Fruit fly (Drosophila melanogaster) whole organism, embryonic: ENCODE data around the gene trx.

ENCODE experiments used
- Aef1 ChIP-seq: fragments of 200-800 bp; sonication (Bioruptor generic); IDR thresholded peaks from 3 replicates; pipeline ENCODE4 v1.3.6; 2022; ENCODE audit warnings: missing biosample characterization, missing genetic modification characterization
- Blimp-1 ChIP-seq: fragments of 200-800 bp; sonication (Bioruptor generic); optimal IDR thresholded peaks from 3 replicates; lab custom pipeline; 2018; ENCODE audit warnings: missing biosample characterization, missing genetic modification characterization, mild to moderate bottlenecking, moderate library complexity, missing genetic modification reagents
- BtbVII ChIP-seq: fragments of 200-800 bp; sonication (Bioruptor generic); optimal IDR thresholded peaks from 3 replicates; lab custom pipeline; 2017; ENCODE audit warnings: missing biosample characterization, mild to moderate bottlenecking, missing genetic modification characterization
- C15 ChIP-seq: fragments of 200-800 bp; sonication (Bioruptor generic); IDR thresholded peaks from 3 replicates; pipeline ENCODE4 v1.3.6; 2022; ENCODE audit warnings: missing biosample characterization, missing genetic modification characterization
- CG10267 ChIP-seq: fragments of 200-800 bp; sonication (Bioruptor generic); optimal IDR thresholded peaks from 2 replicates; lab custom pipeline; 2018; ENCODE audit warnings: missing biosample characterization, mild to moderate bottlenecking, missing genetic modification characterization, moderate library complexity
- CG10979 ChIP-seq: fragments of 200-800 bp; sonication (Bioruptor generic); optimal IDR thresholded peaks from 2 replicates; lab custom pipeline; 2018; ENCODE audit warnings: missing biosample characterization, mild to moderate bottlenecking, missing genetic modification characterization, moderate library complexity
- CG12659 ChIP-seq: fragments of 200-800 bp; sonication (Bioruptor generic); optimal IDR thresholded peaks from 3 replicates; lab custom pipeline; 2017; ENCODE audit warnings: mild to moderate bottlenecking, missing biosample characterization, missing genetic modification reagents, missing genetic modification characterization
- CG15269 ChIP-seq: fragments of 200-800 bp; sonication (Bioruptor generic); optimal IDR thresholded peaks from 2 replicates; lab custom pipeline; 2018; ENCODE audit warnings: missing biosample characterization, mild to moderate bottlenecking, missing genetic modification characterization, moderate library complexity
- CG16863 ChIP-seq: fragments of 200-800 bp; sonication (Bioruptor generic); optimal IDR thresholded peaks from 3 replicates; lab custom pipeline; 2016; ENCODE audit warnings: missing biosample characterization, missing genetic modification characterization
- CG18011 ChIP-seq: fragments of 200-800 bp; sonication (Bioruptor generic); optimal IDR thresholded peaks from 2 replicates; lab custom pipeline; 2017; ENCODE audit warnings: missing biosample characterization, missing genetic modification characterization, mild to moderate bottlenecking, moderate library complexity, missing genotype
- CG2116 ChIP-seq: fragments of 200-800 bp; sonication (Bioruptor generic); optimal IDR thresholded peaks from 3 replicates; lab custom pipeline; 2018; ENCODE audit warnings: missing biosample characterization, mild to moderate bottlenecking, missing genetic modification characterization
- CG2202 ChIP-seq: fragments of 200-800 bp; sonication (Bioruptor generic); optimal IDR thresholded peaks from 2 replicates; lab custom pipeline; 2018; ENCODE audit warnings: missing biosample characterization, mild to moderate bottlenecking, missing genetic modification characterization
- CG2889 ChIP-seq: fragments of 200-800 bp; sonication (Bioruptor generic); IDR thresholded peaks from 3 replicates; pipeline ENCODE4 v1.3.6; 2022; ENCODE audit warnings: missing biosample characterization, missing genetic modification characterization
- CG30020 ChIP-seq: fragments of 200-800 bp; optimal IDR thresholded peaks from 2 replicates; lab custom pipeline; 2019; ENCODE audit warnings: missing biosample characterization, mild to moderate bottlenecking, missing genetic modification characterization, moderate library complexity
- CG6765 ChIP-seq: fragments of 200-800 bp; sonication (Bioruptor generic); optimal IDR thresholded peaks from 3 replicates; lab custom pipeline; 2017; ENCODE audit warnings: missing biosample characterization, mild to moderate bottlenecking, missing genetic modification characterization
- CG8281 ChIP-seq: fragments of 200-800 bp; sonication (Bioruptor generic); optimal IDR thresholded peaks from 2 replicates; lab custom pipeline; 2018; ENCODE audit warnings: missing biosample characterization, mild to moderate bottlenecking, missing genetic modification characterization, moderate library complexity
- CG8359 ChIP-seq: fragments of 200-800 bp; sonication (Bioruptor generic); optimal IDR thresholded peaks from 2 replicates; lab custom pipeline; 2017; ENCODE audit warnings: missing biosample characterization, mild to moderate bottlenecking, missing genetic modification characterization, borderline replicate concordance
- CG8924 ChIP-seq: fragments of 200-800 bp; optimal IDR thresholded peaks from 3 replicates; lab custom pipeline; 2019; ENCODE audit warnings: missing biosample characterization, mild to moderate bottlenecking, missing genetic modification characterization, moderate library complexity
- Dip3 ChIP-seq: fragments of 200-800 bp; sonication (Bioruptor generic); optimal IDR thresholded peaks from 3 replicates; lab custom pipeline; 2016; ENCODE audit warnings: missing biosample characterization, missing genetic modification characterization
- Dll ChIP-seq: fragments of 200-800 bp; sonication (Bioruptor generic); IDR thresholded peaks from 4 replicates; pipeline ENCODE4 v1.3.6; 2022; ENCODE audit warnings: missing biosample characterization, missing genetic modification characterization; ENCODE audit not compliant: partially characterized antibody
- Dref ChIP-seq: fragments of 200-800 bp; sonication (Bioruptor generic); IDR thresholded peaks from 2 replicates; pipeline ENCODE4 v1.3.6; 2022; ENCODE audit warnings: missing biosample characterization, missing genetic modification characterization
- Drgx ChIP-seq: fragments of 200-800 bp; sonication (Bioruptor generic); IDR thresholded peaks from 2 replicates; pipeline ENCODE4 v1.3.6; 2022; ENCODE audit warnings: missing biosample characterization, missing genetic modification characterization
- ERR ChIP-seq: fragments of 200-800 bp; sonication (Bioruptor generic); optimal IDR thresholded peaks from 2 replicates; lab custom pipeline; 2016; ENCODE audit warnings: missing biosample characterization, missing genetic modification characterization
- Gug ChIP-seq: fragments of 200-800 bp; sonication (Bioruptor generic); IDR thresholded peaks from 4 replicates; pipeline ENCODE4 v1.3.6; 2022; ENCODE audit warnings: missing biosample characterization, missing genetic modification characterization
- H15 ChIP-seq: fragments of 200-800 bp; sonication (Bioruptor generic); IDR thresholded peaks from 3 replicates; pipeline ENCODE4 v1.3.6; 2022; ENCODE audit warnings: missing biosample characterization, missing genetic modification characterization
- Max ChIP-seq: fragments of 200-800 bp; sonication (Bioruptor generic); optimal IDR thresholded peaks from 2 replicates; lab custom pipeline; 2016; ENCODE audit warnings: missing biosample characterization, mild to moderate bottlenecking, missing genetic modification characterization
- Med ChIP-seq: fragments of 200-800 bp; sonication (Bioruptor generic); peaks from one replicate; lab custom pipeline; 2016; ENCODE audit warnings: missing biosample characterization, missing genetic modification characterization, mild to moderate bottlenecking, inconsistent platforms, moderate library complexity
- NK7.1 ChIP-seq: fragments of 200-800 bp; sonication (Bioruptor generic); optimal IDR thresholded peaks from 3 replicates; lab custom pipeline; 2016; ENCODE audit warnings: missing biosample characterization, missing genetic modification characterization
- Rx ChIP-seq: fragments of 200-800 bp; sonication (Bioruptor generic); IDR thresholded peaks from 2 replicates; pipeline ENCODE4 v1.3.6; 2022; ENCODE audit warnings: missing biosample characterization, missing genetic modification characterization
- TFAM ChIP-seq: fragments of 200-800 bp; sonication (Bioruptor generic); optimal IDR thresholded peaks from 2 replicates; lab custom pipeline; 2017; ENCODE audit warnings: missing biosample characterization, missing genetic modification characterization, inconsistent platforms
- Tbp ChIP-seq: fragments of >200 bp; optimal IDR thresholded peaks from 2 replicates; lab custom pipeline; 2018; ENCODE audit warnings: missing biosample characterization, missing genetic modification characterization
- ac ChIP-seq: fragments of 200-800 bp; sonication (Bioruptor generic); optimal IDR thresholded peaks from 3 replicates; lab custom pipeline; 2017; ENCODE audit warnings: missing biosample characterization, mild to moderate bottlenecking, missing genetic modification characterization
- al ChIP-seq: fragments of 200-800 bp; sonication (Bioruptor generic); IDR thresholded peaks from 2 replicates; pipeline ENCODE4 v1.3.6; 2022; ENCODE audit warnings: missing biosample characterization, missing genetic modification characterization
- bbx ChIP-seq: fragments of 200-800 bp; sonication (Bioruptor generic); IDR thresholded peaks from 2 replicates; pipeline ENCODE4 v1.3.6; 2022; ENCODE audit warnings: missing biosample characterization, missing genetic modification characterization; ENCODE audit not compliant: partially characterized antibody
- cato ChIP-seq: fragments of 200-800 bp; sonication (Bioruptor generic); optimal IDR thresholded peaks from 2 replicates; lab custom pipeline; 2016; ENCODE audit warnings: missing biosample characterization, missing genetic modification characterization, borderline replicate concordance
- cg ChIP-seq: fragments of 200-800 bp; sonication (Bioruptor generic); optimal IDR thresholded peaks from 3 replicates; lab custom pipeline; 2019; ENCODE audit warnings: missing biosample characterization, mild to moderate bottlenecking, missing genetic modification characterization, moderate library complexity
- chif ChIP-seq, 2 experiments: fragments of 200-800 bp; sonication (Bioruptor generic); optimal IDR thresholded peaks; 3 replicates each; lab custom pipeline; 2016; ENCODE audit warnings: missing biosample characterization in 2 of 2, missing genetic modification characterization in 2 of 2
- dysf ChIP-seq: fragments of 200-800 bp; sonication (Bioruptor generic); IDR thresholded peaks from 3 replicates; pipeline ENCODE4 v1.3.6; 2022; ENCODE audit warnings: missing biosample characterization, missing genetic modification characterization
- fd3F ChIP-seq: fragments of 200-800 bp; sonication (Bioruptor generic); optimal IDR thresholded peaks from 2 replicates; lab custom pipeline; 2018; ENCODE audit warnings: missing biosample characterization, mild to moderate bottlenecking, missing genetic modification characterization, moderate library complexity
- gcm ChIP-seq: fragments of 200-800 bp; sonication (Bioruptor generic); optimal IDR thresholded peaks from 2 replicates; lab custom pipeline; 2019; ENCODE audit warnings: missing biosample characterization, mild to moderate bottlenecking, missing genetic modification characterization, moderate library complexity
- insv ChIP-seq, 2 experiments: fragments of 200-800 bp; sonication (Bioruptor generic); optimal IDR thresholded peaks; 3 replicates each; lab custom pipeline; 2016 to 2018; ENCODE audit warnings: missing biosample characterization in 2 of 2, missing genetic modification characterization in 2 of 2
- knrl ChIP-seq: fragments of 200-800 bp; sonication (Bioruptor generic); IDR thresholded peaks from 3 replicates; pipeline ENCODE4 v1.3.6; 2022; ENCODE audit warnings: missing biosample characterization, missing genetic modification characterization; ENCODE audit not compliant: partially characterized antibody
- nerfin-2 ChIP-seq: fragments of 200-800 bp; sonication (Bioruptor generic); IDR thresholded peaks from 2 replicates; pipeline ENCODE4 v1.3.6; 2022; ENCODE audit warnings: missing biosample characterization, missing genetic modification characterization; ENCODE audit not compliant: partially characterized antibody
- nom ChIP-seq: fragments of 200-800 bp; sonication (Bioruptor generic); optimal IDR thresholded peaks from 2 replicates; lab custom pipeline; 2017; ENCODE audit warnings: missing biosample characterization, missing genetic modification characterization, mild to moderate bottlenecking, moderate library complexity, missing genetic modification reagents
- otp ChIP-seq: fragments of 200-800 bp; sonication (Bioruptor generic); IDR thresholded peaks from 3 replicates; pipeline ENCODE4, ENCODE4 v1.3.6; 2022; ENCODE audit warnings: missing biosample characterization, missing genetic modification characterization
- rib ChIP-seq: fragments of 200-800 bp; sonication (Bioruptor generic); IDR thresholded peaks from 2 replicates; pipeline ENCODE4 v1.3.6; 2022; ENCODE audit warnings: missing biosample characterization, missing genetic modification characterization
- row ChIP-seq: fragments of 200-800 bp; sonication (Bioruptor generic); IDR thresholded peaks from 3 replicates; pipeline ENCODE4 v1.3.6; 2022; ENCODE audit warnings: missing biosample characterization, missing genetic modification characterization
- stwl ChIP-seq: fragments of 200-800 bp; sonication (Bioruptor generic); optimal IDR thresholded peaks from 3 replicates; lab custom pipeline; 2018; ENCODE audit warnings: missing biosample characterization, mild to moderate bottlenecking, missing genetic modification characterization, moderate library complexity
- trem ChIP-seq: fragments of 200-800 bp; optimal IDR thresholded peaks from 3 replicates; lab custom pipeline; 2019; ENCODE audit warnings: missing biosample characterization, mild to moderate bottlenecking, missing genetic modification characterization, moderate library complexity
- yki ChIP-seq: fragments of >200 bp; optimal IDR thresholded peaks from 3 replicates; lab custom pipeline; 2018

trx gene

dm6 chr3R:14299891-14300290 is 13.2 kb upstream of the trx start (continued):
- peak; percentile 23 for TF ChIP-seq CG8359 (GFP tag; lab: Kevin White, UChicago)
- peak; percentile 3 for TF ChIP-seq CG10267 (tag; lab: Kevin White, UChicago)
- peak; percentile 10 for TF ChIP-seq CG6765 (GFP tag; lab: Kevin White, UChicago)
- no peak for TF ChIP-seq TFAM (GFP tag; lab: Kevin White, UChicago)
- TF ChIP-seq CG18011 (GFP tag; lab: Kevin White, UChicago): no peak
- TF ChIP-seq CG8281 (tag; lab: Kevin White, UChicago): peak; percentile 44
- no peak for TF ChIP-seq chif (GFP tag; optimal IDR thresholded peaks at IDR 0.05; lab: Kevin White, UChicago)
- TF ChIP-seq CG30020 (tag; lab: Kevin White, UChicago): no peak
- TF ChIP-seq row: no peak
- peak; percentile 30 for TF ChIP-seq gcm
- TF ChIP-seq CG15269 (tag; lab: Kevin White, UChicago): no peak
- TF ChIP-seq Rx (GFP tag; lab: Robert Waterston, UW): no peak
- TF ChIP-seq C15: no peak
- no peak for TF ChIP-seq Tbp
- no peak for TF ChIP-seq ERR
- no peak for TF ChIP-seq NK7.1
- TF ChIP-seq CG8924: peak; percentile 9
- no peak for TF ChIP-seq Gug (GFP tag; lab: Robert Waterston, UW)
- no peak for TF ChIP-seq yki (lab: Kevin White, UChicago)
- TF ChIP-seq cato (GFP tag; lab: Kevin White, UChicago): no peak
- TF ChIP-seq Med (GFP tag; lab: Kevin White, UChicago): peak; percentile 81
- 0 out of 3 replicates have a peak, but pooled peaks have one; percentile 9 for TF ChIP-seq CG2889 (GFP tag; lab: Robert Waterston, UW)
- TF ChIP-seq CG2116: peak; percentile 3
- no peak for TF ChIP-seq H15
- no peak for TF ChIP-seq Dip3 (GFP tag; lab: Kevin White, UChicago)
- no peak for TF ChIP-seq nerfin-2
- TF ChIP-seq CG12659 (GFP tag; lab: Kevin White, UChicago): no peak
- TF ChIP-seq al (GFP tag; lab: Robert Waterston, UW): no peak
- no peak for TF ChIP-seq Dref (GFP tag; lab: Robert Waterston, UW)
- TF ChIP-seq dysf (GFP tag; lab: Robert Waterston, UW): no peak
- no peak for TF ChIP-seq CG16863
- TF ChIP-seq Aef1 (GFP tag; lab: Robert Waterston, UW): no peak
- TF ChIP-seq BtbVII: no peak

DNA sequence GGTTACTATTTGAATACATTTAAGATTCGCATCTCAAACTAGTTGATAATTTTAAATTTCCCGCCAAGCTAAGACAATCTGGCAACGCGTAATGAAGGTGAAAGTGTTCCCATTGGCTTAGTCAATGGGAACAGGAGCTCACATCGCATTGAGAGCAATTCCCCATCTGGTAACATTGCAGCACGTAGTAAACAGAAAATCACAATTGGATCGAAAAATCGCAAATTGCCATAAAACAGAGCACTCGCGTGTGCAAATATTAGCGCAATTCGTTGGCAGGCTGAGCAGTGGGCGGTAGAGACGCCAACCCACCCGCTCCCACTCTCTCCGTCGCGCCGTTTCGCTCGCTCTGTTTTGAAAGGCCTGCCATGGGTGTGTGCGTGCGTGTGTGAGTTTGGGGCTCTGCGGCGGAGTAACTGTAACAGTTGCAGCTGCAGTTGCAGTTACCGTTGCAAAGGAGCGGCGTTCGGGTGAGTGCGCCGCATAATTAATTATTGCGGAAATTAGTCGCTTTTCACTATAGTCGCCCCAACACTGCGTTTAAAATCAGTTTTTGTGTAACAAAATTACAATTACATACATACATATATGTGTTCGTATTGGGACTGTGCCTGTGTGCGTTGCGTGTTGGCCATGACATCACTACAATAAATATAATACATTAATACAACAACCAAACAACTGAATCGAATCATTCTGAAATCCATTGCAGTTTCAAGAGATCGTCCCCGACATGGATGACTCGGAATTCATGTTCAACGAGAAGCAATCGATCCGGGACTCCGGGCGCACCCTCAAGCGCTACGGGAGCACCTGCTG is 11.6 kb upstream of the trx start:
- peak; percentile 56 for TF ChIP-seq nom (GFP tag; lab: Kevin White, UChicago)
- peak in 1 of 2 experiments; percentile 36 for TF ChIP-seq insv (GFP tag; optimal IDR thresholded peaks at IDR 0.05; lab: Kevin White, UChicago)
- TF ChIP-seq otp (GFP tag; lab: Robert Waterston, UW): 0 out of 3 replicates have a peak, but pooled peaks have one; percentile 32
- TF ChIP-seq rib (GFP tag; lab: Robert Waterston, UW): peak; percentile 28; the same call in 1 of the 2 replicates
- 0 out of 2 replicates have a peak, but pooled peaks have one; percentile 20 for TF ChIP-seq Drgx (GFP tag; lab: Robert Waterston, UW)
- TF ChIP-seq Max (GFP tag; lab: Kevin White, UChicago): no peak
- 0 out of 3 replicates have a peak, but pooled peaks have one; percentile 23 for TF ChIP-seq knrl (GFP tag; lab: Robert Waterston, UW)
- TF ChIP-seq CG10979: peak; percentile 3
- no peak for TF ChIP-seq fd3F (GFP tag; lab: Kevin White, UChicago)
- TF ChIP-seq bbx: 0 out of 2 replicates have a peak, but pooled peaks have one; percentile 22
- no peak for TF ChIP-seq ac
- TF ChIP-seq CG2202 (tag; lab: Kevin White, UChicago): no peak
- peak; percentile 99 for TF ChIP-seq Blimp-1 (GFP tag; lab: Kevin White, UChicago)
- peak; percentile 92 for TF ChIP-seq cg (GFP tag; lab: Kevin White, UChicago)
- peak; percentile 68 for TF ChIP-seq trem (tag; lab: Kevin White, UChicago)
- peak; percentile 60; the same call in 1 of the 4 replicates for TF ChIP-seq Dll (GFP tag; lab: Robert Waterston, UW)
- peak; percentile 17 for TF ChIP-seq CG10267 (tag; lab: Kevin White, UChicago)
- TF ChIP-seq stwl (tag; lab: Kevin White, UChicago): peak; percentile 18
